Worm (Caenorhabditis elegans) whole organism, young adult: ENCODE results near the gene F22E5.13.

Source experiments
- B0336.3 ChIP-seq: fragments of 200-800 bp; sonication (Bioruptor generic); IDR thresholded peaks from 2 replicates; pipeline ENCODE4 v1.3.6; 2022; ENCODE audit warnings: missing genetic modification characterization, missing compliant biosample characterization
- T07F8.4 ChIP-seq: sonication (generic microtip); optimal IDR thresholded peaks from 2 replicates; lab custom pipeline; 2016; ENCODE audit warnings: mild to moderate bottlenecking, missing genetic modification characterization, moderate library complexity, missing compliant biosample characterization
- cebp-2 ChIP-seq: fragments of 200-800 bp; sonication (Bioruptor generic); IDR thresholded peaks from 2 replicates; pipeline ENCODE4 v1.3.6; 2022; ENCODE audit warnings: missing genetic modification characterization, missing compliant biosample characterization
- madf-6 ChIP-seq: fragments of 200-800 bp; sonication (Bioruptor generic); IDR thresholded peaks from 2 replicates; pipeline ENCODE4 v1.3.6; 2022; ENCODE audit warnings: missing genetic modification reagents, missing genetic modification characterization, missing compliant biosample characterization
- nhr-27 ChIP-seq: fragments of 200-800 bp; sonication (Bioruptor generic); optimal IDR thresholded peaks from 2 replicates; lab custom pipeline; 2018; ENCODE audit warnings: mild to moderate bottlenecking, missing genetic modification characterization, moderate library complexity, missing compliant biosample characterization
- unc-62 ChIP-seq: fragments of 150-350 bp; optimal IDR thresholded peaks from 2 replicates; lab custom pipeline; 2014; ENCODE audit warnings: missing biosample characterization, missing genetic modification reagents, missing genetic modification characterization

DNA sequence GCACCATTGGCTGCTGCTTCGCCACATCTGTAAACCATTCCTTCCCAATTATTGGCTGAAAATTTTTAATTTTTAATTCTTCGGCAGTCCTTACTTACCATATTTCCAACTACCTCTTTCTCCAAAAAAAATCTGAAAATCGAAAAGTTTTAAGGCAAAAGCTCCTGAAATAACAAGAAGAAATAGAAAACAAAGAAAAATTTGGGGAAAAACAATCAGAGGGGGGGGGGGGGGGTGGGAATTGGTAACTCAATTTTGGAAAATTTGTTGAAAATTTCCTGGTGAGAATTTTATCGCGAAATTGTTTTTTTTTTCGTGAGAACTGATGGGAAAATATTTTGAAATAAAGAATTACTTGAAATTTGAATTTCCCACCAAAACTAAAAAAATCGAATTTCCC lies 43.0 kb upstream of the F22E5.13 start, which contains the start of gene set-11:
- TF ChIP-seq nhr-27 (tag; lab: Kevin White, UChicago) (no peak), B0336.3 (no peak), unc-62 (GFP tag; lab: Kevin White, UChicago) (no peak), cebp-2 (GFP tag; lab: Robert Waterston, UW) (no peak), T07F8.4 (tag; lab: Kevin White, UChicago) (no peak), madf-6 (GFP tag; lab: Robert Waterston, UW) (no peak)
